Worm (Caenorhabditis elegans): ENCODE data around the gene wee-1.1.

- TF ChIP-seq alr-1 (tag; optimal IDR thresholded peaks at IDR 0.05) = no peak
- TF ChIP-seq nhr-10 (tag; optimal IDR thresholded peaks at IDR 0.05) = no peak
- no peak for TF ChIP-seq ztf-11 (tag; optimal IDR thresholded peaks at IDR 0.05)
- no peak for TF ChIP-seq nhr-77 (tag; optimal IDR thresholded peaks at IDR 0.05)
- TF ChIP-seq blmp-1 (tag; optimal IDR thresholded peaks at IDR 0.05; ENCODE audit: insufficient read depth) = no peak
- TF ChIP-seq crh-2 (tag; optimal IDR thresholded peaks at IDR 0.05) = no peak
Measured at ce11 chrII:9607137-9607536, 23.8 kb upstream of the wee-1.1 start.

Measured in whole organism, L2 larva.